Fruit fly (Drosophila melanogaster) whole organism, embryonic: ENCODE data around the gene CG43156.

ENCODE experiments used
- CG15479 ChIP-seq: fragments of 200-800 bp; sonication (Bioruptor generic); optimal IDR thresholded peaks from 3 replicates; lab custom pipeline; 2019; ENCODE audit warnings: missing biosample characterization, mild to moderate bottlenecking, missing genetic modification characterization, moderate library complexity
- CG2116 ChIP-seq: fragments of 200-800 bp; sonication (Bioruptor generic); optimal IDR thresholded peaks from 3 replicates; lab custom pipeline; 2018; ENCODE audit warnings: missing biosample characterization, mild to moderate bottlenecking, missing genetic modification characterization
- CG2875 ChIP-seq: fragments of 200-800 bp; sonication (Bioruptor generic); optimal IDR thresholded peaks from 2 replicates; lab custom pipeline; 2017; ENCODE audit warnings: missing biosample characterization, mild to moderate bottlenecking, missing genetic modification characterization, missing genetic modification reagents
- CG4617 ChIP-seq: fragments of 200-800 bp; sonication (Bioruptor generic); optimal IDR thresholded peaks from 3 replicates; lab custom pipeline; 2016; ENCODE audit warnings: missing biosample characterization, missing genetic modification characterization, borderline replicate concordance
- CG9727 ChIP-seq: fragments of 200-800 bp; sonication (Bioruptor generic); optimal IDR thresholded peaks from 3 replicates; lab custom pipeline; 2017; ENCODE audit warnings: missing biosample characterization, mild to moderate bottlenecking, missing genetic modification characterization
- Med ChIP-seq: fragments of 200-800 bp; sonication (Bioruptor generic); peaks from one replicate; lab custom pipeline; 2016; ENCODE audit warnings: missing biosample characterization, missing genetic modification characterization, mild to moderate bottlenecking, inconsistent platforms, moderate library complexity
- eve ChIP-seq, 2 experiments: fragments of >200 bp; optimal IDR thresholded peaks; 2 replicates each; lab custom pipeline; 2017; ENCODE audit warnings: missing biosample characterization in 2 of 2, missing genetic modification characterization in 2 of 2
- pum ChIP-seq: fragments of 200-800 bp; sonication (Bioruptor generic); optimal IDR thresholded peaks from 2 replicates; lab custom pipeline; 2016; ENCODE audit warnings: missing biosample characterization, missing genetic modification characterization

DNA sequence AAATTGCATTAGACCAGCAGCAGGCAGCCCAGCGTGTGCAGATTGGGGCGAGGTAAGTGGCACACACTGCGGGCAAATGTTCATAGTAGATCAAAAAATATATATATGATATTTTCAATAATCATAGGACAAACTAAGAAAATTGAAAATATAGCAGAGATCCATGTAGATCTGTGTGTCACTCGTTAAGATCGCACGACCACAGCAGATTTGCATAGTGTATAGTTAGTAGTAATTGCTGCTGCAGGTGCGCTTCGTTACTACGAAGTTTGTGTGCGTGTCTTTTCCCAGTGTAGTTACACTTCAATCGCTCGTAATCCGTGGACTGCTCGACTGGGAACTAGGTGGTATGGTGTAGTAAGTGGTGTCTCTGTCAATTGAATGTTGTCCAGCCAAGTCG lies 29.5 kb downstream of the CG43156 start, which contains the start of gene CG10352:
- TF ChIP-seq pum (GFP tag; lab: Kevin White, UChicago) (no peak), eve (GFP tag; optimal IDR thresholded peaks at IDR 0.05; lab: Kevin White, UChicago) (no peak), CG4617 (no peak), Med (GFP tag; lab: Kevin White, UChicago) (no peak), CG2875 (GFP tag; lab: Kevin White, UChicago) (no peak), CG2116 (GFP tag; lab: Kevin White, UChicago) (no peak), CG9727 (GFP tag; lab: Kevin White, UChicago) (no peak), CG15479 (GFP tag; lab: Kevin White, UChicago) (no peak)
